Fruit fly (Drosophila melanogaster) whole organism, embryonic: ENCODE measurements around the gene Amacr.

ENCODE experiments used
- Adf1 ChIP-seq: fragments of 200-800 bp; sonication (Bioruptor generic); IDR thresholded peaks from 2 replicates; pipeline ENCODE4 v1.3.6; 2022; ENCODE audit warnings: missing biosample characterization, missing genetic modification characterization
- B-H1 ChIP-seq: fragments of 200-800 bp; sonication (Bioruptor generic); IDR thresholded peaks from 3 replicates; pipeline ENCODE4 v1.3.6; 2022; ENCODE audit warnings: missing biosample characterization, missing genetic modification characterization
- CG12236 ChIP-seq: fragments of 200-800 bp; sonication (Bioruptor generic); optimal IDR thresholded peaks from 2 replicates; lab custom pipeline; 2016; ENCODE audit warnings: missing biosample characterization, missing genetic modification characterization
- CG13287 ChIP-seq: fragments of 200-800 bp; sonication (Bioruptor generic); IDR thresholded peaks from 2 replicates; pipeline ENCODE4 v1.3.6; 2022; ENCODE audit warnings: missing biosample characterization, missing genetic modification characterization; ENCODE audit not compliant: partially characterized antibody
- CG13624 ChIP-seq: fragments of 200-800 bp; sonication (Bioruptor generic); optimal IDR thresholded peaks from 2 replicates; lab custom pipeline; 2016; ENCODE audit warnings: missing biosample characterization, missing genetic modification characterization
- CG14050 ChIP-seq: fragments of 200-800 bp; sonication (Bioruptor generic); IDR thresholded peaks from 3 replicates; pipeline ENCODE4 v1.3.6; 2022; ENCODE audit warnings: missing biosample characterization, missing genetic modification characterization
- CG17802 ChIP-seq: fragments of 200-800 bp; sonication (Bioruptor generic); optimal IDR thresholded peaks from 2 replicates; lab custom pipeline; 2018; ENCODE audit warnings: missing biosample characterization, mild to moderate bottlenecking, missing genetic modification characterization, moderate library complexity
- CG30403 ChIP-seq: fragments of 200-800 bp; sonication (Bioruptor generic); optimal IDR thresholded peaks from 3 replicates; lab custom pipeline; 2016; ENCODE audit warnings: missing biosample characterization, missing genetic modification characterization
- CG31224 ChIP-seq: fragments of 200-800 bp; sonication (Bioruptor generic); IDR thresholded peaks from 2 replicates; pipeline ENCODE4 v1.3.6; 2022; ENCODE audit warnings: missing biosample characterization, missing genetic modification characterization
- CG34422 ChIP-seq: fragments of 200-800 bp; sonication (Bioruptor generic); IDR thresholded peaks from 3 replicates; pipeline ENCODE4 v1.3.6; 2022; ENCODE audit warnings: missing biosample characterization, missing genetic modification characterization
- CG3838 ChIP-seq: fragments of 200-800 bp; sonication (Bioruptor generic); optimal IDR thresholded peaks from 3 replicates; lab custom pipeline; 2016; ENCODE audit warnings: missing biosample characterization, missing genetic modification characterization
- CG4424 ChIP-seq: fragments of 200-800 bp; sonication (Bioruptor generic); optimal IDR thresholded peaks from 3 replicates; lab custom pipeline; 2016; ENCODE audit warnings: missing biosample characterization, missing genetic modification characterization
- CG5245 ChIP-seq: fragments of 200-800 bp; sonication (Bioruptor generic); optimal IDR thresholded peaks from 3 replicates; lab custom pipeline; 2016; ENCODE audit warnings: missing biosample characterization, missing genetic modification characterization
- CG6813 ChIP-seq: fragments of 200-800 bp; sonication (Bioruptor generic); optimal IDR thresholded peaks from 2 replicates; lab custom pipeline; 2017; ENCODE audit warnings: missing biosample characterization, missing genetic modification characterization, mild to moderate bottlenecking, moderate library complexity, missing genetic modification reagents
- CG6854 ChIP-seq: fragments of 200-800 bp; sonication (Bioruptor generic); optimal IDR thresholded peaks from 3 replicates; lab custom pipeline; 2017; ENCODE audit warnings: missing biosample characterization, mild to moderate bottlenecking, missing genetic modification characterization
- CG9437 ChIP-seq: fragments of 200-800 bp; sonication (Bioruptor generic); optimal IDR thresholded peaks from 2 replicates; lab custom pipeline; 2018; ENCODE audit warnings: missing biosample characterization, mild to moderate bottlenecking, missing genetic modification characterization
- Chrac-16 ChIP-seq: fragments of 200-800 bp; sonication (Bioruptor generic); optimal IDR thresholded peaks from 3 replicates; lab custom pipeline; 2016; ENCODE audit warnings: missing biosample characterization, missing genetic modification characterization
- CrebB ChIP-seq: fragments of 200-800 bp; sonication (Bioruptor generic); optimal IDR thresholded peaks from 3 replicates; lab custom pipeline; 2018; ENCODE audit warnings: missing biosample characterization, mild to moderate bottlenecking, missing genetic modification characterization
- Drgx ChIP-seq: fragments of 200-800 bp; sonication (Bioruptor generic); IDR thresholded peaks from 2 replicates; pipeline ENCODE4 v1.3.6; 2022; ENCODE audit warnings: missing biosample characterization, missing genetic modification characterization
- E2f1 ChIP-seq: fragments of 200-800 bp; sonication (Bioruptor generic); IDR thresholded peaks from 2 replicates; pipeline ENCODE4 v1.3.6; 2022; ENCODE audit warnings: missing biosample characterization, missing genetic modification characterization
- Elba2 ChIP-seq: fragments of 200-800 bp; sonication (Bioruptor generic); optimal IDR thresholded peaks from 3 replicates; lab custom pipeline; 2016; ENCODE audit warnings: missing biosample characterization, missing genetic modification characterization
- Ets97D ChIP-seq: fragments of 200-800 bp; sonication (Bioruptor generic); optimal IDR thresholded peaks from 3 replicates; lab custom pipeline; 2016; ENCODE audit warnings: missing biosample characterization, missing genetic modification characterization
- H2.0 ChIP-seq: fragments of 200-800 bp; sonication (Bioruptor generic); IDR thresholded peaks from 2 replicates; pipeline ENCODE4 v1.3.6; 2022; ENCODE audit warnings: missing biosample characterization, missing genetic modification characterization
- HLH54F ChIP-seq: fragments of 200-800 bp; sonication (Bioruptor generic); optimal IDR thresholded peaks from 3 replicates; lab custom pipeline; 2016; ENCODE audit warnings: missing biosample characterization, missing genetic modification characterization
- Hr3 ChIP-seq: fragments of 200-800 bp; sonication (Bioruptor generic); optimal IDR thresholded peaks from 3 replicates; lab custom pipeline; 2016; ENCODE audit warnings: missing biosample characterization, missing genetic modification characterization
- Max ChIP-seq: fragments of 200-800 bp; sonication (Bioruptor generic); optimal IDR thresholded peaks from 2 replicates; lab custom pipeline; 2016; ENCODE audit warnings: missing biosample characterization, mild to moderate bottlenecking, missing genetic modification characterization
- Meics ChIP-seq: fragments of 200-800 bp; sonication (Bioruptor generic); optimal IDR thresholded peaks from 2 replicates; lab custom pipeline; 2017; ENCODE audit warnings: missing biosample characterization, mild to moderate bottlenecking, missing genetic modification characterization
- PHDP ChIP-seq: fragments of 200-800 bp; sonication (Bioruptor generic); optimal IDR thresholded peaks from 3 replicates; lab custom pipeline; 2018; ENCODE audit warnings: missing biosample characterization, mild to moderate bottlenecking, missing genetic modification characterization, moderate library complexity
- Xbp1 ChIP-seq: fragments of 200-800 bp; sonication (Bioruptor generic); optimal IDR thresholded peaks from 3 replicates; lab custom pipeline; 2016; ENCODE audit warnings: missing biosample characterization, mild to moderate bottlenecking, missing genetic modification characterization
- YL-1 ChIP-seq: fragments of 200-800 bp; sonication (Bioruptor generic); optimal IDR thresholded peaks from 3 replicates; lab custom pipeline; 2017; ENCODE audit warnings: missing biosample characterization, mild to moderate bottlenecking, missing genetic modification characterization
- aop ChIP-seq: fragments of 200-800 bp; sonication (Bioruptor generic); IDR thresholded peaks from 2 replicates; pipeline ENCODE4 v1.3.6; 2022; ENCODE audit warnings: missing biosample characterization, missing genetic modification characterization
- ap ChIP-seq: fragments of 200-800 bp; sonication (Bioruptor generic); IDR thresholded peaks from 2 replicates; pipeline ENCODE4 v1.3.6; 2022; ENCODE audit warnings: missing biosample characterization, missing genetic modification characterization
- ase ChIP-seq: fragments of 200-800 bp; sonication (Bioruptor generic); IDR thresholded peaks from 3 replicates; pipeline ENCODE4 v1.3.6; 2022; ENCODE audit warnings: missing biosample characterization, missing genetic modification characterization
- ato ChIP-seq: fragments of 200-800 bp; sonication (Bioruptor generic); IDR thresholded peaks from 2 replicates; pipeline ENCODE4 v1.3.6; 2022; ENCODE audit warnings: missing biosample characterization, missing genetic modification characterization; ENCODE audit not compliant: partially characterized antibody
- br ChIP-seq: fragments of >200 bp; optimal IDR thresholded peaks from 2 replicates; lab custom pipeline; 2017
- chm ChIP-seq: fragments of 200-800 bp; sonication (Bioruptor generic); IDR thresholded peaks from 2 replicates; pipeline ENCODE4 v1.3.6; 2022; ENCODE audit warnings: missing biosample characterization, missing genetic modification characterization
- ci ChIP-seq: fragments of 200-800 bp; sonication (Bioruptor generic); IDR thresholded peaks from 3 replicates; pipeline ENCODE4 v1.3.6; 2022; ENCODE audit warnings: missing biosample characterization, missing genetic modification characterization
- da ChIP-seq: fragments of 200-800 bp; sonication (Bioruptor generic); optimal IDR thresholded peaks from 2 replicates; lab custom pipeline; 2016; ENCODE audit warnings: missing biosample characterization, missing genetic modification characterization
- danr ChIP-seq: fragments of 200-800 bp; sonication (Bioruptor generic); IDR thresholded peaks from 2 replicates; pipeline ENCODE4 v1.3.6; 2022; ENCODE audit warnings: missing biosample characterization, missing genetic modification characterization
- emc ChIP-seq: fragments of 200-800 bp; sonication (Bioruptor generic); optimal IDR thresholded peaks from 2 replicates; lab custom pipeline; 2016; ENCODE audit warnings: missing biosample characterization, missing genetic modification characterization
- gfzf ChIP-seq: fragments of 200-800 bp; sonication (Bioruptor generic); optimal IDR thresholded peaks from 2 replicates; lab custom pipeline; 2016; ENCODE audit warnings: missing biosample characterization, mild to moderate bottlenecking, missing genetic modification characterization, moderate library complexity
- lab ChIP-seq: fragments of 200-800 bp; sonication (Bioruptor generic); optimal IDR thresholded peaks from 3 replicates; lab custom pipeline; 2017; ENCODE audit warnings: missing biosample characterization, missing genetic modification characterization, mild to moderate bottlenecking, moderate library complexity, missing genetic modification reagents
- lmd ChIP-seq: fragments of 200-800 bp; sonication (Bioruptor generic); IDR thresholded peaks from 2 replicates; pipeline ENCODE4 v1.3.6; 2022; ENCODE audit warnings: missing biosample characterization, missing genetic modification characterization
- pb ChIP-seq: fragments of 200-800 bp; sonication (Bioruptor generic); optimal IDR thresholded peaks from 3 replicates; lab custom pipeline; 2016; ENCODE audit warnings: missing biosample characterization, missing genetic modification characterization
- phol ChIP-seq: fragments of 200-800 bp; sonication (Bioruptor generic); optimal IDR thresholded peaks from 3 replicates; lab custom pipeline; 2018; ENCODE audit warnings: missing biosample characterization, mild to moderate bottlenecking, missing genetic modification characterization, moderate library complexity
- pum ChIP-seq: fragments of 200-800 bp; sonication (Bioruptor generic); optimal IDR thresholded peaks from 2 replicates; lab custom pipeline; 2016; ENCODE audit warnings: missing biosample characterization, missing genetic modification characterization
- rib ChIP-seq: fragments of 200-800 bp; sonication (Bioruptor generic); IDR thresholded peaks from 2 replicates; pipeline ENCODE4 v1.3.6; 2022; ENCODE audit warnings: missing biosample characterization, missing genetic modification characterization
- seq ChIP-seq: fragments of 200-800 bp; sonication (Bioruptor generic); IDR thresholded peaks from 2 replicates; pipeline ENCODE4 v1.3.6; 2022; ENCODE audit warnings: missing biosample characterization, missing genetic modification characterization
- stwl ChIP-seq: fragments of 200-800 bp; sonication (Bioruptor generic); optimal IDR thresholded peaks from 3 replicates; lab custom pipeline; 2018; ENCODE audit warnings: missing biosample characterization, mild to moderate bottlenecking, missing genetic modification characterization, moderate library complexity
- sug ChIP-seq: fragments of 200-800 bp; optimal IDR thresholded peaks from 2 replicates; lab custom pipeline; 2019; ENCODE audit warnings: missing biosample characterization, mild to moderate bottlenecking, missing genetic modification characterization, moderate library complexity
- vfl ChIP-seq: fragments of 200-800 bp; sonication (Bioruptor generic); optimal IDR thresholded peaks from 2 replicates; lab custom pipeline; 2016; ENCODE audit warnings: missing biosample characterization, missing genetic modification characterization
- vvl ChIP-seq: fragments of 200-800 bp; sonication (Bioruptor generic); IDR thresholded peaks from 2 replicates; pipeline ENCODE4 v1.3.6; 2022; ENCODE audit warnings: missing biosample characterization, missing genetic modification characterization

The Amacr gene

dm6 chr2L:20752160-20752559 is at the start of gene Amacr, which contains the start of gene Ns4 (continued):
- TF ChIP-seq CG13287 (GFP tag; lab: Robert Waterston, UW), result peak; percentile 65
- TF ChIP-seq pum (GFP tag; lab: Kevin White, UChicago), result peak; percentile 53
- TF ChIP-seq CG9437 (GFP tag; lab: Kevin White, UChicago), result peak; percentile 46
- TF ChIP-seq CG12236 (GFP tag; lab: Kevin White, UChicago), result no peak
- TF ChIP-seq CG13624 (GFP tag; lab: Kevin White, UChicago), result peak; percentile 54
- TF ChIP-seq CG17802 (tag; lab: Kevin White, UChicago), result no peak
- no peak for TF ChIP-seq aop
- TF ChIP-seq vvl (GFP tag; lab: Robert Waterston, UW), result peak; percentile 43
- TF ChIP-seq pb, result peak; percentile 49
- TF ChIP-seq HLH54F, result peak; percentile 75
- TF ChIP-seq ci (GFP tag; lab: Robert Waterston, UW), result 0 out of 3 replicates have a peak, but pooled peaks have one; percentile 30
- TF ChIP-seq Meics (GFP tag; lab: Kevin White, UChicago), result peak; percentile 28
- TF ChIP-seq Hr3 (GFP tag; lab: Kevin White, UChicago), result peak; percentile 44
- TF ChIP-seq gfzf (GFP tag; lab: Kevin White, UChicago), result peak; percentile 34
- TF ChIP-seq seq (GFP tag; lab: Robert Waterston, UW), result no peak
- TF ChIP-seq Drgx (GFP tag; lab: Robert Waterston, UW), result peak; percentile 59
- peak; percentile 37; the same call in 1 of the 2 replicates for TF ChIP-seq H2.0 (GFP tag; lab: Robert Waterston, UW)
- TF ChIP-seq CG4424, result peak; percentile 31
- TF ChIP-seq stwl (tag; lab: Kevin White, UChicago), result peak; percentile 51
- TF ChIP-seq E2f1 (GFP tag; lab: Robert Waterston, UW), result no peak
- TF ChIP-seq Max, result peak; percentile 41
- TF ChIP-seq Xbp1 (GFP tag; lab: Kevin White, UChicago), result peak; percentile 62
- TF ChIP-seq danr, result no peak
- TF ChIP-seq CG31224, result no peak
- peak; percentile 15; the same call in 1 of the 2 replicates for TF ChIP-seq ap (GFP tag; lab: Robert Waterston, UW)
- 0 out of 3 replicates have a peak, but pooled peaks have one; percentile 24 for TF ChIP-seq CG14050 (GFP tag; lab: Robert Waterston, UW)
- peak; percentile 44 for TF ChIP-seq phol
- TF ChIP-seq ase (GFP tag; lab: Robert Waterston, UW), result peak; percentile 33; the same call in 1 of the 3 replicates
- peak; percentile 11 for TF ChIP-seq CG5245 (GFP tag; lab: Kevin White, UChicago)
- peak; percentile 58 for TF ChIP-seq YL-1 (GFP tag; lab: Kevin White, UChicago)
- no peak for TF ChIP-seq PHDP (tag; lab: Kevin White, UChicago)
- peak; percentile 47 for TF ChIP-seq Elba2 (GFP tag; lab: Kevin White, UChicago)
- no peak for TF ChIP-seq br (lab: Kevin White, UChicago)
- TF ChIP-seq CG6813 (GFP tag; lab: Kevin White, UChicago), result no peak
- TF ChIP-seq vfl (GFP tag; lab: Kevin White, UChicago), result peak; percentile 55
- TF ChIP-seq B-H1 (GFP tag; lab: Robert Waterston, UW), result no peak; the same call in 2 of the 3 replicates
- TF ChIP-seq rib (GFP tag; lab: Robert Waterston, UW), result peak; percentile 39; the same call in 1 of the 2 replicates
- TF ChIP-seq sug (tag; lab: Kevin White, UChicago), result no peak
- TF ChIP-seq CG3838 (GFP tag; lab: Kevin White, UChicago), result no peak
- peak; percentile 73; the same call in 1 of the 3 replicates for TF ChIP-seq CG34422 (GFP tag; lab: Robert Waterston, UW)
- TF ChIP-seq lab, result no peak
- peak; percentile 71 for TF ChIP-seq CG30403 (GFP tag; lab: Kevin White, UChicago)
- TF ChIP-seq Ets97D (GFP tag; lab: Kevin White, UChicago), result peak; percentile 13
- TF ChIP-seq CrebB, result peak; percentile 28
- 0 out of 2 replicates have a peak, but pooled peaks have one; percentile 20 for TF ChIP-seq Adf1 (GFP tag; lab: Robert Waterston, UW)
- no peak for TF ChIP-seq emc
- no peak for TF ChIP-seq chm (GFP tag; lab: Robert Waterston, UW)
- TF ChIP-seq da (GFP tag; lab: Kevin White, UChicago), result peak; percentile 8
- TF ChIP-seq Chrac-16 (GFP tag; lab: Kevin White, UChicago), result peak; percentile 44
- TF ChIP-seq CG6854 (GFP tag; lab: Kevin White, UChicago), result no peak
- peak; percentile 64; the same call in 1 of the 2 replicates for TF ChIP-seq lmd (GFP tag; lab: Robert Waterston, UW)
- TF ChIP-seq ato (GFP tag; lab: Robert Waterston, UW), result no peak
